Fruit fly (Drosophila melanogaster): ENCODE data around the gene Nt5a.
A peak's percentile ranks its signal among the peaks of the same experiment; 100 is the strongest.

Nt5a gene

dm6 chr3L:1334571-1335427 is 27.6 kb upstream of the Nt5a start, which contains the start of the genes Hmbs and CG2211 (continued):
- TF ChIP-seq CG3847 (GFP tag; IDR thresholded peaks at IDR 0.05), result peak; percentile 92
- TF ChIP-seq Hr51 (GFP tag; optimal IDR thresholded peaks at IDR 0.05), result peak; percentile 85 to 89
- TF ChIP-seq lola (GFP tag; optimal IDR thresholded peaks at IDR 0.05), result peak in 1 of 3 experiments; percentile 84
- TF ChIP-seq Hsf (GFP tag; optimal IDR thresholded peaks at IDR 0.05), result peak; percentile 94
- TF ChIP-seq CG17612 (GFP tag; IDR thresholded peaks at IDR 0.05), result peak; percentile 59; the same call in 1 of the 2 replicates
- TF ChIP-seq fd102C (GFP tag; optimal IDR thresholded peaks at IDR 0.05), result no peak
- TF ChIP-seq ssp (GFP tag; IDR thresholded peaks at IDR 0.05), result peak; percentile 84
- TF ChIP-seq ase (GFP tag; IDR thresholded peaks at IDR 0.05), result peak; percentile 57; the same call in 1 of the 3 replicates
- TF ChIP-seq ranshi (GFP tag; IDR thresholded peaks at IDR 0.05), result peak; percentile 84
- TF ChIP-seq CG6272 (GFP tag; IDR thresholded peaks at IDR 0.05), result peak; percentile 84
- peak; percentile 75 for TF ChIP-seq CG6683 (GFP tag; optimal IDR thresholded peaks at IDR 0.05)
- peak; percentile 42; the same call in 1 of the 2 replicates for TF ChIP-seq Bgb (GFP tag; IDR thresholded peaks at IDR 0.05; ENCODE audit: partially characterized antibody)
- no peak for TF ChIP-seq ato (GFP tag; IDR thresholded peaks at IDR 0.05; ENCODE audit: partially characterized antibody)
- peak; percentile 86 for TF ChIP-seq lbe (GFP tag; optimal IDR thresholded peaks at IDR 0.05)
- TF ChIP-seq pum (GFP tag; optimal IDR thresholded peaks at IDR 0.05), result peak; percentile 75
- TF ChIP-seq CG8359 (GFP tag; optimal IDR thresholded peaks at IDR 0.05; ENCODE audit: borderline replicate concordance), result no peak
- TF ChIP-seq BEAF-32 (GFP tag; optimal IDR thresholded peaks at IDR 0.05), result peak; percentile 69
- TF ChIP-seq CG2875 (GFP tag; optimal IDR thresholded peaks at IDR 0.05), result peak; percentile 42
- TF ChIP-seq CG9932 (GFP tag; IDR thresholded peaks at IDR 0.05), result peak; percentile 94
- peak; percentile 83 for TF ChIP-seq trh (GFP tag; optimal IDR thresholded peaks at IDR 0.05)
- TF ChIP-seq CG17328 (GFP tag; IDR thresholded peaks at IDR 0.05), result peak; percentile 89
- peak; percentile 75 for TF ChIP-seq CG13287 (GFP tag; IDR thresholded peaks at IDR 0.05; ENCODE audit: partially characterized antibody)
- peak; percentile 85 for TF ChIP-seq sisA (GFP tag; IDR thresholded peaks at IDR 0.05)
- TF ChIP-seq CG13894 (tag; optimal IDR thresholded peaks at IDR 0.05), result peak; percentile 92
- peak; percentile 88 for TF ChIP-seq CG13296 (GFP tag; optimal IDR thresholded peaks at IDR 0.05)
- TF ChIP-seq B-H2 (GFP tag; optimal IDR thresholded peaks at IDR 0.05), result peak; percentile 90
- TF ChIP-seq Xbp1 (GFP tag; optimal IDR thresholded peaks at IDR 0.05), result peak; percentile 91
- TF ChIP-seq yki (optimal IDR thresholded peaks at IDR 0.05), result no peak
- TF ChIP-seq Neu2 (GFP tag; optimal IDR thresholded peaks at IDR 0.05; ENCODE audit: borderline replicate concordance), result peak; percentile 61
- TF ChIP-seq repo (GFP tag; optimal IDR thresholded peaks at IDR 0.05), result peak; percentile 74
- peak; percentile 55 for TF ChIP-seq Scr (GFP tag; IDR thresholded peaks at IDR 0.05; ENCODE audit: partially characterized antibody)
- TF ChIP-seq CG4328 (GFP tag; optimal IDR thresholded peaks at IDR 0.05), result peak; percentile 88
- peak; percentile 87 for TF ChIP-seq zen (tag; optimal IDR thresholded peaks at IDR 0.05)
- peak; percentile 95 for TF ChIP-seq CG14710 (tag; optimal IDR thresholded peaks at IDR 0.05)
- peak; percentile 83 for TF ChIP-seq tgo (GFP tag; IDR thresholded peaks at IDR 0.05)
- peak; percentile 74 for TF ChIP-seq aop (GFP tag; IDR thresholded peaks at IDR 0.05)
- TF ChIP-seq gem (tag; optimal IDR thresholded peaks at IDR 0.05), result peak; percentile 89
- TF ChIP-seq otp (GFP tag; IDR thresholded peaks at IDR 0.05), result peak; percentile 71; the same call in 2 of the 3 replicates
- no peak for TF ChIP-seq CG10274 (GFP tag; optimal IDR thresholded peaks at IDR 0.05)
- peak; percentile 65 for TF ChIP-seq CG5180 (GFP tag; optimal IDR thresholded peaks at IDR 0.05)
- peak; percentile 82 for TF ChIP-seq NC2α (GFP tag; optimal IDR thresholded peaks at IDR 0.05)
- TF ChIP-seq CG14667 (GFP tag; IDR thresholded peaks at IDR 0.05), result peak; percentile 62
- TF ChIP-seq Abd-B (GFP tag; optimal IDR thresholded peaks at IDR 0.05), result peak; percentile 82
- TF ChIP-seq CG42726 (GFP tag; IDR thresholded peaks at IDR 0.05; ENCODE audit: partially characterized antibody), result peak; percentile 60
- TF ChIP-seq CG7963 (GFP tag; IDR thresholded peaks at IDR 0.05; ENCODE audit: partially characterized antibody), result no peak
- TF ChIP-seq mld (GFP tag; IDR thresholded peaks at IDR 0.05; ENCODE audit: partially characterized antibody), result no peak
- TF ChIP-seq CG2129 (GFP tag; IDR thresholded peaks at IDR 0.05; ENCODE audit: partially characterized antibody), result no peak
